Worm (Caenorhabditis elegans): ENCODE data around the gene F01E11.18.

DNA sequence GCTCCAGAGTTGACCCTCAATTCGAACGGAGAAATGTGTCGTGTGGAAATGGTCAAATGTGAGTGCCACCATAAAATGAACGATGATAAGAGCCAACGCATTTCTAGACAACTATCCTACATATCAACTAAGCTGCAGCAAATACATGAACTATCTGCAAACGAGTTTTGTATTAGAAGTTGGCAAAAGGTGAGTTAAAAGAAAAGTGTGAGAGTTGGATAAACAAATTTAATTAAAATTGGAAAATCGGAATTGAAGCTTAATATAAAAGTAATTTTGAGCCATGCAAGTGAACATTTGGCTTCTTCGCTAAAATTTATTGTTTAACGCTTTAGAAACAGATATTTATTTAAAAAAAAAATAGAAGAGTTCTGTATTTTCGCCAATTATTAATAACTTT is 46.5 kb downstream of the F01E11.18 start, which contains the start of gene cest-19:
- TF ChIP-seq ceh-83 (GFP tag; optimal IDR thresholded peaks at IDR 0.05) (no peak), nhr-76 (tag; optimal IDR thresholded peaks at IDR 0.05) (no peak)
